Worm (Caenorhabditis elegans) whole organism, late embryonic: ENCODE results near the gene dnj-15.
"Not testable (repeated sequence)": the region's sequence is repeated elsewhere in the genome, so short reads cannot be mapped to it uniquely, and the experiment has no call there.

ENCODE experiments used
- C08G9.2 ChIP-seq: sonication (generic microtip); optimal IDR thresholded peaks from 2 replicates; lab custom pipeline; 2016; ENCODE audit warnings: mild to moderate bottlenecking, missing genetic modification characterization, moderate library complexity, missing compliant biosample characterization
- C38D4.7 ChIP-seq: fragments of 200-800 bp; sonication (Bioruptor generic); optimal IDR thresholded peaks from 2 replicates; lab custom pipeline; 2018; ENCODE audit warnings: mild to moderate bottlenecking, missing genetic modification characterization, moderate library complexity, missing compliant biosample characterization
- Y22D7AL.16 ChIP-seq: sonication (generic microtip); optimal IDR thresholded peaks from 2 replicates; lab custom pipeline; 2016; ENCODE audit warnings: missing genetic modification characterization, missing compliant biosample characterization
- ceh-14 ChIP-seq: sonication (generic microtip); optimal IDR thresholded peaks from 2 replicates; lab custom pipeline; 2016; ENCODE audit warnings: missing genotype, missing genetic modification characterization, missing compliant biosample characterization
- ceh-18 ChIP-seq: sonication (generic microtip); optimal IDR thresholded peaks from 2 replicates; lab custom pipeline; 2016; ENCODE audit warnings: missing genetic modification characterization, missing compliant biosample characterization
- ceh-19 ChIP-seq: fragments of 200-800 bp; sonication (Bioruptor generic); optimal IDR thresholded peaks from 2 replicates; lab custom pipeline; 2018; ENCODE audit warnings: mild to moderate bottlenecking, missing genetic modification characterization, missing compliant biosample characterization
- ceh-22 ChIP-seq: sonication (generic microtip); optimal IDR thresholded peaks from 2 replicates; lab custom pipeline; 2017; ENCODE audit warnings: missing biosample characterization, missing genetic modification characterization
- ceh-24 ChIP-seq: sonication (generic microtip); optimal IDR thresholded peaks from 2 replicates; lab custom pipeline; 2016; ENCODE audit warnings: mild to moderate bottlenecking, missing genetic modification characterization, missing compliant biosample characterization
- ceh-31 ChIP-seq: sonication (generic microtip); optimal IDR thresholded peaks from 2 replicates; lab custom pipeline; 2016; ENCODE audit warnings: missing genetic modification characterization, missing compliant biosample characterization
- ceh-6 ChIP-seq: fragments of 200-800 bp; sonication (Bioruptor generic); optimal IDR thresholded peaks from 2 replicates; lab custom pipeline; 2018; ENCODE audit warnings: mild to moderate bottlenecking, missing genetic modification characterization, missing compliant biosample characterization
- che-1 ChIP-seq: sonication (generic microtip); optimal IDR thresholded peaks from 2 replicates; lab custom pipeline; 2016; ENCODE audit warnings: mild to moderate bottlenecking, missing genetic modification characterization, missing compliant biosample characterization
- elt-2 ChIP-seq: sonication (generic microtip); optimal IDR thresholded peaks from 2 replicates; lab custom pipeline; 2016; ENCODE audit warnings: missing genetic modification reagents, missing genetic modification characterization, missing compliant biosample characterization
- ets-4 ChIP-seq: sonication (generic microtip); optimal IDR thresholded peaks from 2 replicates; lab custom pipeline; 2016; ENCODE audit warnings: missing genetic modification characterization, missing compliant biosample characterization
- eyg-1 ChIP-seq: sonication (generic microtip); optimal IDR thresholded peaks from 2 replicates; lab custom pipeline; 2016; ENCODE audit warnings: missing genotype, missing genetic modification characterization, missing compliant biosample characterization
- fkh-10 ChIP-seq: fragments of 150-350 bp; optimal IDR thresholded peaks from 2 replicates; lab custom pipeline; 2014; ENCODE audit warnings: missing biosample characterization, missing genetic modification reagents, missing genetic modification characterization
- fkh-6 ChIP-seq: sonication (generic microtip); optimal IDR thresholded peaks from 2 replicates; lab custom pipeline; 2016; ENCODE audit warnings: missing genetic modification characterization, missing compliant biosample characterization
- gmeb-2 ChIP-seq: sonication (generic microtip); optimal IDR thresholded peaks from 2 replicates; lab custom pipeline; 2016; ENCODE audit warnings: missing genetic modification characterization, inconsistent platforms, missing compliant biosample characterization
- hlh-30 ChIP-seq: sonication (generic microtip); optimal IDR thresholded peaks from 2 replicates; lab custom pipeline; 2017; ENCODE audit warnings: antibody characterized with exemption, missing genetic modification characterization, missing compliant biosample characterization; ENCODE audit not compliant: insufficient read depth
- hlh-8 ChIP-seq: sonication (generic microtip); optimal IDR thresholded peaks from 2 replicates; lab custom pipeline; 2016; ENCODE audit warnings: missing genotype, missing genetic modification characterization, missing compliant biosample characterization
- lim-6 ChIP-seq: sonication (generic microtip); optimal IDR thresholded peaks from 2 replicates; lab custom pipeline; 2016; ENCODE audit warnings: missing genetic modification characterization, missing compliant biosample characterization
- nhr-232 ChIP-seq: sonication (generic microtip); optimal IDR thresholded peaks from 2 replicates; lab custom pipeline; 2016; ENCODE audit warnings: missing genetic modification characterization, missing compliant biosample characterization
- npax-4 ChIP-seq: sonication (generic microtip); optimal IDR thresholded peaks from 2 replicates; lab custom pipeline; 2016; ENCODE audit warnings: missing genetic modification characterization, missing compliant biosample characterization
- pag-3 ChIP-seq: sonication (generic microtip); optimal IDR thresholded peaks from 2 replicates; lab custom pipeline; 2016; ENCODE audit warnings: missing compliant biosample characterization, missing genetic modification characterization, borderline replicate concordance
- pros-1 ChIP-seq: fragments of 150-350 bp; optimal IDR thresholded peaks from 2 replicates; lab custom pipeline; 2014; ENCODE audit warnings: missing biosample characterization, missing genetic modification reagents, missing genetic modification characterization
- ref-2 ChIP-seq: sonication (generic microtip); optimal IDR thresholded peaks from 2 replicates; lab custom pipeline; 2016; ENCODE audit warnings: missing genetic modification characterization, missing compliant biosample characterization
- sdc-2 ChIP-seq: sonication (generic microtip); optimal IDR thresholded peaks from 2 replicates; lab custom pipeline; 2016; ENCODE audit warnings: missing genotype, missing genetic modification characterization, missing compliant biosample characterization
- sox-2 ChIP-seq: fragments of 200-800 bp; sonication (Bioruptor generic); IDR thresholded peaks from 2 replicates; pipeline ENCODE4 v1.3.6; 2022; ENCODE audit warnings: missing genetic modification reagents, missing genetic modification characterization, missing compliant biosample characterization
- syd-9 ChIP-seq: sonication (generic microtip); optimal IDR thresholded peaks from 2 replicates; lab custom pipeline; 2016; ENCODE audit warnings: mild to moderate bottlenecking, missing genetic modification characterization, moderate library complexity, missing compliant biosample characterization
- tbx-2 ChIP-seq: sonication (generic microtip); optimal IDR thresholded peaks from 2 replicates; lab custom pipeline; 2016; ENCODE audit warnings: missing genetic modification characterization, missing compliant biosample characterization
- zip-5 ChIP-seq: sonication (generic microtip); optimal IDR thresholded peaks from 2 replicates; lab custom pipeline; 2016; ENCODE audit warnings: missing genetic modification characterization, missing compliant biosample characterization

dnj-15 gene

DNA sequence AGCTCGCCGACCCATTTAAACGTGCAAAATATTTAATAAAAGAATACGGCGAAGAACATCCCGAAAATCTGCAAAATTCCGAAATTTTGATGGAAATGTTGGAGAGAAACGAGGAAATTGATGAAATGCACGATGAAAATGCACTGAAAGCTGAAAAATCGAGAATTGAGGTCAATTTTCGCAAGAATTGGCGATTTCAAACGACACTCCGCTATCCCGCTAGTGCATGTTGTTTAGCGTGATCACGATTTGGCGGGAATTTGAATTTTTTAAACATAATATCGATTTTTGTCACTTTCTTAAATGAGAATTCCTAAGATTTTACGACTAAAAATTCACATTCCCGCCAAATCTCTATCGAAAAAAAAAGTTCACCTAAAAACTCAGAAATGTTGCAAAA lies 1.4 kb downstream of the dnj-15 start:
- TF ChIP-seq ceh-19 (GFP tag; lab: Kevin White, UChicago) (no peak), pag-3 (tag; lab: Kevin White, UChicago) (no peak), zip-5 (tag; lab: Kevin White, UChicago) (no peak), sdc-2 (no peak), fkh-10 (GFP tag; lab: Kevin White, UChicago) (no peak), ceh-24 (no peak), ceh-6 (GFP tag; lab: Kevin White, UChicago) (no peak), ceh-14 (tag; lab: Kevin White, UChicago) (no peak), elt-2 (tag; lab: Kevin White, UChicago) (no peak), C38D4.7 (no peak), fkh-6 (no peak), ceh-18 (no peak), nhr-232 (tag; lab: Kevin White, UChicago) (no peak), C08G9.2 (no peak), Y22D7AL.16 (no peak), ceh-31 (tag; lab: Kevin White, UChicago) (no peak), tbx-2 (tag; lab: Kevin White, UChicago) (no peak)
- TF ChIP-seq, all 69 proteins: peak for 0

ce11 chrIV:4178424-4178823 lies 2.2 kb downstream of the dnj-15 start, which contains the start of gene tsen-34:
tsen-34 (plus strand) TSS chrIV:4178457.
- TF ChIP-seq hlh-30 (tag; lab: Kevin White, UChicago) (no peak), eyg-1 (tag; lab: Kevin White, UChicago) (no peak), lim-6 (tag; lab: Kevin White, UChicago) (no peak), C38D4.7 (no peak), ets-4 (tag; lab: Kevin White, UChicago) (no peak), ref-2 (tag; lab: Kevin White, UChicago) (no peak)

ce11 chrIV:4186099-4186498 lies 9.9 kb downstream of the dnj-15 start, which contains the start of gene K08D10.11:
K08D10.11 (minus strand) TSS chrIV:4186199.
- not testable (repeated sequence) for TF ChIP-seq lim-6 (tag; lab: Kevin White, UChicago); ceh-22; syd-9 (tag; lab: Kevin White, UChicago)

- TF ChIP-seq che-1 (tag; lab: Kevin White, UChicago); sdc-2; hlh-8 (tag; lab: Kevin White, UChicago): not testable (repeated sequence)
Observed at ce11 chrIV:4196729-4197128, 20.5 kb downstream of the dnj-15 start, which contains the start of gene K06B9.6. K06B9.6 (minus strand) TSS chrIV:4196829.

- TF ChIP-seq tbx-2 (tag; lab: Kevin White, UChicago); syd-9 (tag; lab: Kevin White, UChicago); sox-2: not testable (repeated sequence)
Observed at ce11 chrIV:4197167-4197566, 21.0 kb downstream of the dnj-15 start, which contains the start of gene cyp-25A6. cyp-25A6 (plus strand) TSS chrIV:4197467.

ce11 chrIV:4204275-4204674 lies 28.1 kb downstream of the dnj-15 start, which contains the start of gene pax-2:
pax-2 (minus strand) TSS chrIV:4204375.
- no peak for TF ChIP-seq Y22D7AL.16
- no peak for TF ChIP-seq elt-2 (tag; lab: Kevin White, UChicago)
- TF ChIP-seq zip-5 (tag; lab: Kevin White, UChicago) = no peak
- no peak for TF ChIP-seq npax-4
- no peak for TF ChIP-seq ceh-18
- TF ChIP-seq hlh-30 (tag; lab: Kevin White, UChicago) = no peak
- no peak for TF ChIP-seq ceh-24
- no peak for TF ChIP-seq pros-1 (tag; lab: Kevin White, UChicago)
- no peak for TF ChIP-seq gmeb-2 (tag; lab: Kevin White, UChicago)
- TF ChIP-seq ceh-31 (tag; lab: Kevin White, UChicago) = no peak
